Worm (Caenorhabditis elegans): Measurements from ENCODE around the gene F02C12.2.
A peak's percentile ranks its signal among the peaks of the same experiment; 100 is the strongest.

Gene F02C12.2

ce11 chrX:13350123-13350798 lies 48.9 kb downstream of the F02C12.2 start (continued):
- TF ChIP-seq T26A8.4 (GFP tag; IDR thresholded peaks at IDR 0.05) (peak; percentile 54), nhr-41 (GFP tag; IDR thresholded peaks at IDR 0.05) (no peak), madf-9 (GFP tag; conservative IDR thresholded peaks at IDR 0.05) (no peak), ceh-28 (tag; optimal IDR thresholded peaks at IDR 0.05) (no peak), unc-39 (tag; optimal IDR thresholded peaks at IDR 0.05) (no peak)

DNA sequence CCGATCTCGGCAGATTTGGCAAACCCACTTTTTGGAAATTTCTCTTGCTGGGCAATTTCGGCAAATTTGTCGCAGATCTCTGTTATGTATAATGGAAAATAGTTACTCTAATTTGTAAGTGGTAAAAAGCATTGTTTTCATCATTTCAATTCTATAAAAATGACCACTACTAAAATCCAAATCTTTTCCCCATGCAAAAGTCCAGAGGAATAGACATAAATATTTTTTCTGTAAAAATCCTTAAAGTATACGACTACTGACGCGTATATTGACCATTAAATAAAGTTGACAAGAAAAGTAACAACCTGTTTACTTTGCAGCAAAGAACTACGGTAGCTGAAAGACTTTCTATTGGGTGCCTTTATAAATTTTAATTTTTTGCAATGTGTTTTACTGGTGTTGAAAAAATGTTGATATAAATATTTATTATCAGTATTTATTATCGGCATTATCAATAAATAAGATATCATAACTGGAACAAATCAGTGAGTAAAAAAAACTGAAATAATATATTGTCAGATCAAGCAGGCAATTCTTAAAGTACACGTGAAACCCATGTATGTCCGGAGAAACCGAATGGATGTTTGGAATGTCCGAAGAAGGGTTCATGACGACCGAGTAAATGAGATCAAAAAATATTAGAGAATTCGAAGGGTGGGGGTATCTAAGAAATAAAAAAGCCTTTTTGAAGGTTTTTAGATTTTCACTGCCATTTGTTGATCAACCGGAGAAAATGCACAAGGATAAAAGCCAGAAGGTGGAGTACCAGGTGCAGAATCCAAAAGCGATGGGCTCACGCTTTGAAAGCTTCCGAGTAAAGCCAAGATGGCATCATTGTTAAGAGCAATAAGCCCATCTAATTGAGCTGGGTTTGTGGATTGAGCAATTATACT lies 49.6 kb downstream of the F02C12.2 start:
- TF ChIP-seq arid-1 (GFP tag; conservative IDR thresholded peaks at IDR 0.05) (peak; percentile 62), mdl-1 (tag; optimal IDR thresholded peaks at IDR 0.05) (peak in 1 of 2 experiments; percentile 16), zfp-2 (tag; optimal IDR thresholded peaks at IDR 0.05) (no peak), mxl-3 (GFP tag; optimal IDR thresholded peaks at IDR 0.05) (peak; percentile 44), nhr-48 (tag; optimal IDR thresholded peaks at IDR 0.05) (peak; percentile 39), ceh-44 (GFP tag; IDR thresholded peaks at IDR 0.05) (no peak), zip-2 (tag; optimal IDR thresholded peaks at IDR 0.05) (peak; percentile 79), duxl-1 (tag; optimal IDR thresholded peaks at IDR 0.05; ENCODE audit: poor library complexity) (peak; percentile 78), T20F7.1 (GFP tag; optimal IDR thresholded peaks at IDR 0.05) (peak; percentile 57), F26F4.8 (GFP tag; conservative IDR thresholded peaks at IDR 0.05) (no peak), ama-1 (optimal IDR thresholded peaks at IDR 0.05) (peak; percentile 88), ztf-7 (tag; optimal IDR thresholded peaks at IDR 0.05) (peak; percentile 9), F10B5.3 (tag; optimal IDR thresholded peaks at IDR 0.05) (no peak), F44E2.7 (GFP tag; IDR thresholded peaks at IDR 0.05) (no peak), nhr-6 (tag; optimal IDR thresholded peaks at IDR 0.05) (no peak), zip-11 (GFP tag; IDR thresholded peaks at IDR 0.05) (no peak), zag-1 (tag; optimal IDR thresholded peaks at IDR 0.05) (no peak), gei-8 (GFP tag; optimal IDR thresholded peaks at IDR 0.05) (peak; percentile 73), hlh-11 (tag; optimal IDR thresholded peaks at IDR 0.05) (peak; percentile 26), dmd-9 (GFP tag; IDR thresholded peaks at IDR 0.05) (no peak), jun-1 (tag; optimal IDR thresholded peaks at IDR 0.05) (no peak), nhr-77 (tag; optimal IDR thresholded peaks at IDR 0.05) (peak; percentile 35), madf-5 (GFP tag; IDR thresholded peaks at IDR 0.05) (no peak), nhr-25 (tag; optimal IDR thresholded peaks at IDR 0.05; ENCODE audit: borderline replicate concordance, insufficient read depth) (no peak), lir-3 (tag; optimal IDR thresholded peaks at IDR 0.05) (no peak), ZK546.5 (tag; optimal IDR thresholded peaks at IDR 0.05) (no peak), Y48G9A.11 (GFP tag; IDR thresholded peaks at IDR 0.05) (no peak), unc-39 (tag; optimal IDR thresholded peaks at IDR 0.05) (no peak), F37D6.2 (tag; optimal IDR thresholded peaks at IDR 0.05) (no peak), lin-39 (tag; optimal IDR thresholded peaks at IDR 0.05) (no peak), daf-16 (GFP tag; optimal IDR thresholded peaks at IDR 0.05) (peak in 1 of 2 experiments; percentile 74), daf-16 (tag; optimal IDR thresholded peaks at IDR 0.05) (peak; percentile 30), nhr-76 (tag; optimal IDR thresholded peaks at IDR 0.05) (no peak), ces-1 (GFP tag; optimal IDR thresholded peaks at IDR 0.05) (no peak), Y75B8A.6 (GFP tag; IDR thresholded peaks at IDR 0.05) (peak; percentile 65; the same call in 1 of the 2 replicates), egl-27 (tag; optimal IDR thresholded peaks at IDR 0.05) (no peak), D1046.2 (GFP tag; IDR thresholded peaks at IDR 0.05) (no peak), daf-8 (GFP tag; IDR thresholded peaks at IDR 0.05) (no peak), daf-19 (GFP tag; conservative IDR thresholded peaks at IDR 0.05) (no peak), pha-4 (GFP tag; IDR thresholded peaks at IDR 0.05) (peak; percentile 19; the same call in 1 of the 2 replicates), pha-4 (tag; optimal IDR thresholded peaks at IDR 0.05) (no peak), lsy-2 (tag; optimal IDR thresholded peaks at IDR 0.05) (peak in 1 of 2 experiments; percentile 81), php-3 (GFP tag; IDR thresholded peaks at IDR 0.05) (0 out of 2 replicates have a peak, but pooled peaks have one; percentile 26)

All from whole organism, L4 larva.